Worm (Caenorhabditis elegans) whole organism, late embryonic: ENCODE measurements around the gene R08A2.2.

ENCODE experiments used
- nhr-11 ChIP-seq: fragments of 150-350 bp; optimal IDR thresholded peaks from 2 replicates; lab custom pipeline; 2014; ENCODE audit warnings: missing biosample characterization, missing genetic modification characterization
- pat-9 ChIP-seq: fragments of 200-800 bp; sonication (Bioruptor generic); optimal IDR thresholded peaks from 2 replicates; lab custom pipeline; 2018; ENCODE audit warnings: mild to moderate bottlenecking, missing genetic modification characterization, moderate library complexity, missing compliant biosample characterization
- pha-4 ChIP-seq: fragments of 150-350 bp; optimal IDR thresholded peaks from 2 replicates; lab custom pipeline; 2018; ENCODE audit warnings: missing biosample characterization, missing genetic modification reagents, missing genetic modification characterization
- pqm-1 ChIP-seq: sonication (generic microtip); optimal IDR thresholded peaks from 2 replicates; lab custom pipeline; 2016; ENCODE audit warnings: missing genetic modification characterization, missing compliant biosample characterization
- rnt-1 ChIP-seq: sonication (generic microtip); optimal IDR thresholded peaks from 2 replicates; lab custom pipeline; 2016; ENCODE audit warnings: missing genetic modification characterization, missing compliant biosample characterization
- syd-9 ChIP-seq: sonication (generic microtip); optimal IDR thresholded peaks from 2 replicates; lab custom pipeline; 2016; ENCODE audit warnings: mild to moderate bottlenecking, missing genetic modification characterization, moderate library complexity, missing compliant biosample characterization
- tbx-2 ChIP-seq: sonication (generic microtip); optimal IDR thresholded peaks from 2 replicates; lab custom pipeline; 2016; ENCODE audit warnings: missing genetic modification characterization, missing compliant biosample characterization

- TF ChIP-seq syd-9 (tag; lab: Kevin White, UChicago) (no peak), nhr-11 (tag; lab: Kevin White, UChicago) (no peak), pat-9 (tag; lab: Kevin White, UChicago) (no peak), pha-4 (tag; lab: Kevin White, UChicago) (no peak), rnt-1 (tag; lab: Kevin White, UChicago) (no peak), pqm-1 (tag; lab: Kevin White, UChicago) (no peak), tbx-2 (tag; lab: Kevin White, UChicago) (no peak)
These were observed 13.2 kb upstream of the R08A2.2 start, which contains the start of gene Y50E8A.2 for ce11 chrV:14728754-14729153.
